Worm (Caenorhabditis elegans) whole organism, L1 larva: Measurements from ENCODE around the gene C18C4.7.

Experiments
- C04F5.9 ChIP-seq: sonication (generic microtip); optimal IDR thresholded peaks from 2 replicates; lab custom pipeline; 2016; ENCODE audit warnings: missing genetic modification characterization, missing compliant biosample characterization
- C16A3.4 ChIP-seq: fragments of 150-350 bp; optimal IDR thresholded peaks from 2 replicates; lab custom pipeline; 2014; ENCODE audit warnings: missing biosample characterization, missing genetic modification characterization
- alr-1 ChIP-seq: fragments of 200-800 bp; sonication (Bioruptor generic); optimal IDR thresholded peaks from 2 replicates; lab custom pipeline; 2018; ENCODE audit warnings: borderline replicate concordance, mild to moderate bottlenecking, missing genetic modification characterization, missing compliant biosample characterization
- blmp-1 ChIP-seq: fragments of 150-350 bp; optimal IDR thresholded peaks from 2 replicates; lab custom pipeline; 2014; ENCODE audit warnings: missing biosample characterization, missing genetic modification characterization
- ceh-82 ChIP-seq, 3 experiments: fragments of 150-350 bp in 1 of 3; sonication (generic microtip) in 2 of 3; optimal IDR thresholded peaks; 2 replicates each; lab custom pipeline; 2014 to 2017; ENCODE audit warnings: missing biosample characterization in 3 of 3, missing genetic modification characterization in 3 of 3
- ceh-88 ChIP-seq: fragments of 200-800 bp; sonication (Bioruptor generic); IDR thresholded peaks from 2 replicates; pipeline ENCODE4 v1.3.6; 2022; ENCODE audit warnings: missing genetic modification characterization, missing compliant biosample characterization
- ces-1 ChIP-seq: fragments of 150-350 bp; optimal IDR thresholded peaks from 2 replicates; lab custom pipeline; 2014; ENCODE audit warnings: missing biosample characterization, missing genetic modification reagents, missing genetic modification characterization
- efl-1 ChIP-seq, 4 experiments: fragments of 150-350 bp; optimal IDR thresholded peaks in 3 of 4; peaks in 1 of 4; 1 replicate in 1 of 4; 2 replicates in 3 of 4; lab custom pipeline; 2014; ENCODE audit warnings: missing biosample characterization in 2 of 4, missing genetic modification characterization in 2 of 4, missing genetic modification reagents in 2 of 4
- efl-3 ChIP-seq: fragments of 200-800 bp; sonication (Bioruptor generic); optimal IDR thresholded peaks from 2 replicates; lab custom pipeline; 2018; ENCODE audit warnings: mild to moderate bottlenecking, missing genetic modification characterization, missing compliant biosample characterization
- ets-5 ChIP-seq: fragments of 200-800 bp; sonication (Bioruptor generic); IDR thresholded peaks from 2 replicates; pipeline ENCODE4 v1.3.6; 2022; ENCODE audit warnings: missing genetic modification characterization, missing compliant biosample characterization
- fkh-10 ChIP-seq: sonication (generic microtip); optimal IDR thresholded peaks from 2 replicates; lab custom pipeline; 2017; ENCODE audit warnings: missing biosample characterization, missing genetic modification reagents, missing genetic modification characterization
- fos-1 ChIP-seq: fragments of 150-350 bp; optimal IDR thresholded peaks from 2 replicates; lab custom pipeline; 2014; ENCODE audit warnings: missing biosample characterization, missing genetic modification characterization
- grh-1 ChIP-seq: fragments of 200-800 bp; sonication (Bioruptor generic); IDR thresholded peaks from 2 replicates; pipeline ENCODE4 v1.3.6; 2022; ENCODE audit warnings: missing genetic modification reagents, missing genetic modification characterization, missing compliant biosample characterization
- hlh-4 ChIP-seq: sonication (generic microtip); optimal IDR thresholded peaks from 2 replicates; lab custom pipeline; 2016; ENCODE audit warnings: mild to moderate bottlenecking, missing genetic modification characterization, missing compliant biosample characterization
- hpl-2 ChIP-seq: fragments of 150-350 bp; optimal IDR thresholded peaks from 2 replicates; lab custom pipeline; 2014; ENCODE audit warnings: missing biosample characterization, missing genetic modification reagents, missing genetic modification characterization
- irx-1 ChIP-seq: sonication (generic microtip); optimal IDR thresholded peaks from 2 replicates; lab custom pipeline; 2016; ENCODE audit warnings: missing genetic modification characterization, missing compliant biosample characterization
- jun-1 ChIP-seq: fragments of 150-350 bp; optimal IDR thresholded peaks from 2 replicates; lab custom pipeline; 2014; ENCODE audit warnings: missing biosample characterization, missing genetic modification reagents, missing genetic modification characterization
- lin-14 ChIP-seq: fragments of 200-800 bp; sonication (Bioruptor generic); optimal IDR thresholded peaks from 2 replicates; lab custom pipeline; 2018; ENCODE audit warnings: mild to moderate bottlenecking, missing genetic modification characterization, moderate library complexity, missing compliant biosample characterization
- lin-35 ChIP-seq, 2 experiments: fragments of 150-350 bp; optimal IDR thresholded peaks; 2 replicates each; lab custom pipeline; 2014; ENCODE audit warnings: missing biosample characterization in 2 of 2, missing genetic modification characterization in 2 of 2, missing genetic modification reagents in 2 of 2
- lsy-2 ChIP-seq, 2 experiments: fragments of 150-350 bp; optimal IDR thresholded peaks; 2 replicates each; lab custom pipeline; 2014; ENCODE audit warnings: missing biosample characterization in 2 of 2, missing genetic modification characterization in 2 of 2
- mab-9 ChIP-seq: fragments of 200-800 bp; sonication (Bioruptor generic); IDR thresholded peaks from 2 replicates; pipeline ENCODE4 v1.3.6; 2022; ENCODE audit warnings: missing genetic modification reagents, missing genetic modification characterization, missing compliant biosample characterization
- mdl-1 ChIP-seq, 2 experiments: fragments of 150-350 bp; optimal IDR thresholded peaks; 2 replicates each; lab custom pipeline; 2014 to 2017; ENCODE audit warnings: missing biosample characterization in 2 of 2, missing genetic modification characterization in 2 of 2, inconsistent platforms in 1 of 2
- mep-1 ChIP-seq: fragments of 150-350 bp; optimal IDR thresholded peaks from 2 replicates; lab custom pipeline; 2014; ENCODE audit warnings: missing biosample characterization, missing genetic modification characterization
- nhr-19 ChIP-seq: fragments of 200-800 bp; sonication (Bioruptor generic); conservative IDR thresholded peaks from 2 replicates; pipeline ENCODE4 v1.3.6; 2022; ENCODE audit warnings: missing genetic modification characterization, missing compliant biosample characterization
- nhr-237 ChIP-seq: fragments of 150-350 bp; optimal IDR thresholded peaks from 2 replicates; lab custom pipeline; 2014; ENCODE audit warnings: missing biosample characterization, missing genetic modification characterization
- nhr-71 ChIP-seq: sonication (generic microtip); optimal IDR thresholded peaks from 2 replicates; lab custom pipeline; 2016; ENCODE audit warnings: mild to moderate bottlenecking, missing genetic modification characterization, moderate library complexity, missing compliant biosample characterization
- nhr-77 ChIP-seq: fragments of 150-350 bp; optimal IDR thresholded peaks from 2 replicates; lab custom pipeline; 2014; ENCODE audit warnings: missing biosample characterization, missing genetic modification characterization
- pqm-1 ChIP-seq: sonication (generic microtip); optimal IDR thresholded peaks from 3 replicates; lab custom pipeline; 2017; ENCODE audit warnings: missing biosample characterization, missing genetic modification characterization
- skn-1 ChIP-seq: fragments of 150-350 bp; optimal IDR thresholded peaks from 2 replicates; lab custom pipeline; 2014; ENCODE audit warnings: missing biosample characterization, missing genetic modification characterization
- snpc-4 ChIP-seq: fragments of 150-350 bp; optimal IDR thresholded peaks from 2 replicates; lab custom pipeline; 2014; ENCODE audit warnings: missing biosample characterization, missing genetic modification characterization
- snu-23 ChIP-seq: sonication (generic microtip); optimal IDR thresholded peaks from 2 replicates; lab custom pipeline; 2016; ENCODE audit warnings: missing genetic modification characterization, missing compliant biosample characterization
- sup-37 ChIP-seq: fragments of 200-800 bp; sonication (Bioruptor generic); optimal IDR thresholded peaks from 2 replicates; lab custom pipeline; 2018; ENCODE audit warnings: mild to moderate bottlenecking, missing genetic modification characterization, missing compliant biosample characterization
- vab-15 ChIP-seq: sonication (generic microtip); optimal IDR thresholded peaks from 2 replicates; lab custom pipeline; 2017; ENCODE audit warnings: missing genotype, mild to moderate bottlenecking, missing genetic modification characterization, missing compliant biosample characterization
- zag-1 ChIP-seq: fragments of 150-350 bp; optimal IDR thresholded peaks from 2 replicates; lab custom pipeline; 2014; ENCODE audit warnings: missing biosample characterization, missing genetic modification characterization
- zip-4 ChIP-seq: fragments of 200-800 bp; sonication (Bioruptor generic); optimal IDR thresholded peaks from 2 replicates; lab custom pipeline; 2018; ENCODE audit warnings: mild to moderate bottlenecking, missing genetic modification characterization, moderate library complexity, missing compliant biosample characterization
- ztf-11 ChIP-seq, 2 experiments: sonication (generic microtip); optimal IDR thresholded peaks; 2 replicates each; lab custom pipeline; 2016 to 2017; ENCODE audit warnings: missing genetic modification characterization in 2 of 2, missing biosample characterization in 1 of 2, missing compliant biosample characterization in 1 of 2
- ztf-4 ChIP-seq: fragments of 150-350 bp; optimal IDR thresholded peaks from 2 replicates; lab custom pipeline; 2014; ENCODE audit warnings: missing biosample characterization, missing genetic modification characterization

C18C4.7 gene

ce11 chrV:5584293-5584776, 17.3 kb upstream of the C18C4.7 start, which contains the start of gene pas-6 (continued):
- peak; percentile 93 to 98 for TF ChIP-seq lsy-2 (tag; optimal IDR thresholded peaks at IDR 0.05; lab: Kevin White, UChicago)
- TF ChIP-seq pqm-1, result no peak
- TF ChIP-seq ztf-4, result no peak
- peak; percentile 90 for TF ChIP-seq skn-1 (tag; lab: Kevin White, UChicago)
- TF ChIP-seq hpl-2 (GFP tag; lab: Kevin White, UChicago), result no peak
- TF ChIP-seq fos-1 (tag; lab: Kevin White, UChicago), result no peak
- TF ChIP-seq blmp-1 (tag; lab: Kevin White, UChicago), result peak; percentile 66
- no peak for TF ChIP-seq hlh-4 (tag; lab: Kevin White, UChicago)
- TF ChIP-seq mep-1 (tag; lab: Kevin White, UChicago), result peak; percentile 55
- TF ChIP-seq snpc-4 (tag; lab: Kevin White, UChicago), result no peak
- no peak for TF ChIP-seq irx-1
- TF ChIP-seq snu-23 (GFP tag; lab: Kevin White, UChicago), result peak; percentile 48
- no peak for TF ChIP-seq alr-1
- no peak for TF ChIP-seq mdl-1 (tag; optimal IDR thresholded peaks at IDR 0.05; lab: Kevin White, UChicago)
- no peak for TF ChIP-seq jun-1 (tag; lab: Kevin White, UChicago)
- no peak for TF ChIP-seq mab-9
- TF ChIP-seq ztf-11 (tag; optimal IDR thresholded peaks at IDR 0.05; lab: Kevin White, UChicago), result no peak
- peak; percentile 18 for TF ChIP-seq nhr-71 (tag; lab: Kevin White, UChicago)
- no peak for TF ChIP-seq efl-3 (GFP tag; lab: Kevin White, UChicago)
- peak; percentile 48 for TF ChIP-seq C16A3.4 (tag; lab: Kevin White, UChicago)
- TF ChIP-seq grh-1 (GFP tag; lab: Robert Waterston, UW), result no peak
- TF ChIP-seq zip-4 (GFP tag; lab: Kevin White, UChicago), result no peak
- TF ChIP-seq ets-5 (GFP tag; lab: Robert Waterston, UW), result no peak
- TF ChIP-seq C04F5.9 (tag; lab: Kevin White, UChicago), result no peak

ce11 chrV:5582860-5583259, 15.8 kb upstream of the C18C4.7 start:
- TF ChIP-seq sup-37 (GFP tag; lab: Kevin White, UChicago), result no peak
- no peak for TF ChIP-seq fos-1 (tag; lab: Kevin White, UChicago)
- no peak for TF ChIP-seq lin-35 (GFP tag; optimal IDR thresholded peaks at IDR 0.05; lab: Kevin White, UChicago)
- TF ChIP-seq efl-1 (optimal IDR thresholded peaks at IDR 0.05; lab: Kevin White, UChicago), result no peak
- no peak for TF ChIP-seq efl-1 (GFP tag; optimal IDR thresholded peaks at IDR 0.05 in 1 of 2; lab: Kevin White, UChicago)
- no peak for TF ChIP-seq grh-1 (GFP tag; lab: Robert Waterston, UW)
- no peak for TF ChIP-seq pqm-1
- no peak for TF ChIP-seq zag-1 (tag; lab: Kevin White, UChicago)
- no peak for TF ChIP-seq nhr-19 (GFP tag; lab: Robert Waterston, UW)
- TF ChIP-seq vab-15 (tag; lab: Kevin White, UChicago), result no peak
- no peak for TF ChIP-seq nhr-77 (tag; lab: Kevin White, UChicago)
- no peak for TF ChIP-seq ces-1 (GFP tag; lab: Kevin White, UChicago)
- TF ChIP-seq zip-4 (GFP tag; lab: Kevin White, UChicago), result no peak
- no peak for TF ChIP-seq nhr-237 (tag; lab: Kevin White, UChicago)
- TF ChIP-seq, all 84 proteins: peak for 0

- TF ChIP-seq ceh-88 (GFP tag; lab: Robert Waterston, UW) (no peak), grh-1 (GFP tag; lab: Robert Waterston, UW) (no peak), ces-1 (GFP tag; lab: Kevin White, UChicago) (peak; percentile 5), C16A3.4 (tag; lab: Kevin White, UChicago) (no peak), ceh-82 (tag; optimal IDR thresholded peaks at IDR 0.05; lab: Kevin White, UChicago) (peak in 1 of 3 experiments; percentile 20), fkh-10 (GFP tag; lab: Kevin White, UChicago) (peak; percentile 3), efl-1 (optimal IDR thresholded peaks at IDR 0.05; lab: Kevin White, UChicago) (no peak), efl-1 (GFP tag; optimal IDR thresholded peaks at IDR 0.05 in 1 of 2; lab: Kevin White, UChicago) (peak in 1 of 2 experiments; percentile 88), lin-14 (GFP tag; lab: Kevin White, UChicago) (peak; percentile 63)
Measured at ce11 chrV:5582308-5582707, 15.3 kb upstream of the C18C4.7 start.
